Worm (Caenorhabditis elegans): Measurements from ENCODE around the gene pals-40.

The pals-40 gene

ce11 chrIII:1421436-1421835 lies 43.6 kb upstream of the pals-40 start:
- TF ChIP-seq nhr-129 (tag; optimal IDR thresholded peaks at IDR 0.05) (no peak), ztf-4 (tag; optimal IDR thresholded peaks at IDR 0.05) (no peak), nhr-10 (tag; optimal IDR thresholded peaks at IDR 0.05) (no peak), unc-62 (GFP tag; optimal IDR thresholded peaks at IDR 0.05) (no peak), gmeb-1 (tag; optimal IDR thresholded peaks at IDR 0.05) (no peak), mab-5 (tag; optimal IDR thresholded peaks at IDR 0.05) (no peak), lin-39 (tag; optimal IDR thresholded peaks at IDR 0.05) (no peak), snpc-4 (tag; optimal IDR thresholded peaks at IDR 0.05) (no peak), ama-1 (optimal IDR thresholded peaks at IDR 0.05) (no peak), ceh-82 (tag; optimal IDR thresholded peaks at IDR 0.05) (no peak), ztf-1 (GFP tag; conservative IDR thresholded peaks at IDR 0.05) (no peak), dmd-4 (tag; optimal IDR thresholded peaks at IDR 0.05) (no peak), F13H6.1 (tag; optimal IDR thresholded peaks at IDR 0.05) (no peak)

ce11 chrIII:1419700-1420356 lies 42.0 kb upstream of the pals-40 start:
- no peak for TF ChIP-seq zag-1 (tag; optimal IDR thresholded peaks at IDR 0.05)
- peak; percentile 18 for TF ChIP-seq mbf-1 (tag; optimal IDR thresholded peaks at IDR 0.05)
- no peak for TF ChIP-seq blmp-1 (tag; optimal IDR thresholded peaks at IDR 0.05; ENCODE audit: insufficient read depth)
- peak; percentile 73 to 83 for TF ChIP-seq lsy-2 (tag; optimal IDR thresholded peaks at IDR 0.05)
- peak; percentile 13 for TF ChIP-seq ceh-16 (tag; optimal IDR thresholded peaks at IDR 0.05)
- TF ChIP-seq snpc-4 (tag; optimal IDR thresholded peaks at IDR 0.05) = no peak
- TF ChIP-seq lin-11 (tag; optimal IDR thresholded peaks at IDR 0.05) = no peak
- TF ChIP-seq peb-1 (tag; optimal IDR thresholded peaks at IDR 0.05) = no peak
- TF ChIP-seq unc-39 (tag; optimal IDR thresholded peaks at IDR 0.05) = no peak
- peak; percentile 9 for TF ChIP-seq C34F6.9 (tag; optimal IDR thresholded peaks at IDR 0.05)
- TF ChIP-seq sma-9 (GFP tag; optimal IDR thresholded peaks at IDR 0.05) = peak; percentile 54
- TF ChIP-seq sma-9 (tag; optimal IDR thresholded peaks at IDR 0.05) = no peak
- no peak for TF ChIP-seq unc-62 (GFP tag; optimal IDR thresholded peaks at IDR 0.05)
- TF ChIP-seq gmeb-1 (tag; optimal IDR thresholded peaks at IDR 0.05) = peak; percentile 28
- peak; percentile 38 for TF ChIP-seq unc-55 (GFP tag; optimal IDR thresholded peaks at IDR 0.05)
- peak; percentile 90 for TF ChIP-seq ama-1 (optimal IDR thresholded peaks at IDR 0.05)
- peak; percentile 42 for TF ChIP-seq nhr-6 (tag; optimal IDR thresholded peaks at IDR 0.05)
- TF ChIP-seq R02D3.7 (tag; optimal IDR thresholded peaks at IDR 0.05) = no peak
- peak; percentile 61 for TF ChIP-seq nhr-11 (tag; optimal IDR thresholded peaks at IDR 0.05)
- peak; percentile 24 for TF ChIP-seq F13H6.1 (tag; optimal IDR thresholded peaks at IDR 0.05)
- TF ChIP-seq elt-1 (tag; optimal IDR thresholded peaks at IDR 0.05) = no peak
- TF ChIP-seq Y55F3AM.14 (GFP tag; optimal IDR thresholded peaks at IDR 0.05) = peak; percentile 79
- TF ChIP-seq nhr-25 (tag; optimal IDR thresholded peaks at IDR 0.05) = peak; percentile 59
- TF ChIP-seq egl-27 (tag; optimal IDR thresholded peaks at IDR 0.05) = no peak
- TF ChIP-seq nhr-77 (tag; optimal IDR thresholded peaks at IDR 0.05) = peak; percentile 58
- peak; percentile 49 for TF ChIP-seq nhr-129 (tag; optimal IDR thresholded peaks at IDR 0.05)
- peak; percentile 82 for TF ChIP-seq ztf-4 (tag; optimal IDR thresholded peaks at IDR 0.05)
- TF ChIP-seq nhr-10 (tag; optimal IDR thresholded peaks at IDR 0.05) = no peak
- no peak for TF ChIP-seq mdl-1 (tag; optimal IDR thresholded peaks at IDR 0.05)
- no peak for TF ChIP-seq nhr-12 (tag; optimal IDR thresholded peaks at IDR 0.05)
- TF ChIP-seq dmd-4 (tag; optimal IDR thresholded peaks at IDR 0.05) = no peak
- TF ChIP-seq nhr-21 (tag; optimal IDR thresholded peaks at IDR 0.05) = peak; percentile 74
- TF ChIP-seq fos-1 (tag; optimal IDR thresholded peaks at IDR 0.05) = peak; percentile 61
- TF ChIP-seq crh-2 (tag; optimal IDR thresholded peaks at IDR 0.05) = peak; percentile 65
- no peak for TF ChIP-seq skn-1 (tag; optimal IDR thresholded peaks at IDR 0.05)
- TF ChIP-seq elt-3 (tag; optimal IDR thresholded peaks at IDR 0.05) = no peak
- no peak for TF ChIP-seq lin-39 (tag; optimal IDR thresholded peaks at IDR 0.05)
- TF ChIP-seq sma-3 (GFP tag; optimal IDR thresholded peaks at IDR 0.05) = peak; percentile 70
- TF ChIP-seq ztf-1 (GFP tag; conservative IDR thresholded peaks at IDR 0.05) = 0 out of 2 replicates have a peak, but pooled peaks have one; percentile 68
- no peak for TF ChIP-seq ceh-82 (tag; optimal IDR thresholded peaks at IDR 0.05)
- TF ChIP-seq ztf-11 (tag; optimal IDR thresholded peaks at IDR 0.05) = no peak
- TF ChIP-seq ZK546.5 (tag; optimal IDR thresholded peaks at IDR 0.05) = peak; percentile 76
- TF ChIP-seq sem-4 (tag; optimal IDR thresholded peaks at IDR 0.05) = peak; percentile 45
- no peak for TF ChIP-seq nhr-23 (tag; optimal IDR thresholded peaks at IDR 0.05)
- TF ChIP-seq alr-1 (tag; optimal IDR thresholded peaks at IDR 0.05) = no peak
- TF ChIP-seq nhr-237 (tag; optimal IDR thresholded peaks at IDR 0.05) = peak; percentile 68
- peak; percentile 88 for TF ChIP-seq lin-13 (GFP tag; optimal IDR thresholded peaks at IDR 0.05)
- TF ChIP-seq aly-2 (tag; optimal IDR thresholded peaks at IDR 0.05) = peak; percentile 49
- no peak for TF ChIP-seq mab-5 (tag; optimal IDR thresholded peaks at IDR 0.05)

All from whole organism, L2 larva.